Fruit fly (Drosophila melanogaster) whole organism, larva: Measurements from ENCODE around the gene CG3473.
A peak's percentile ranks its signal among the peaks of the same experiment; 100 is the strongest.

Experiments
- noc ChIP-seq: fragments of 200-800 bp; sonication (Bioruptor generic); optimal IDR thresholded peaks from 3 replicates; lab custom pipeline; 2019; ENCODE audit warnings: missing biosample characterization, mild to moderate bottlenecking, missing genetic modification characterization, moderate library complexity

CG3473 gene

DNA sequence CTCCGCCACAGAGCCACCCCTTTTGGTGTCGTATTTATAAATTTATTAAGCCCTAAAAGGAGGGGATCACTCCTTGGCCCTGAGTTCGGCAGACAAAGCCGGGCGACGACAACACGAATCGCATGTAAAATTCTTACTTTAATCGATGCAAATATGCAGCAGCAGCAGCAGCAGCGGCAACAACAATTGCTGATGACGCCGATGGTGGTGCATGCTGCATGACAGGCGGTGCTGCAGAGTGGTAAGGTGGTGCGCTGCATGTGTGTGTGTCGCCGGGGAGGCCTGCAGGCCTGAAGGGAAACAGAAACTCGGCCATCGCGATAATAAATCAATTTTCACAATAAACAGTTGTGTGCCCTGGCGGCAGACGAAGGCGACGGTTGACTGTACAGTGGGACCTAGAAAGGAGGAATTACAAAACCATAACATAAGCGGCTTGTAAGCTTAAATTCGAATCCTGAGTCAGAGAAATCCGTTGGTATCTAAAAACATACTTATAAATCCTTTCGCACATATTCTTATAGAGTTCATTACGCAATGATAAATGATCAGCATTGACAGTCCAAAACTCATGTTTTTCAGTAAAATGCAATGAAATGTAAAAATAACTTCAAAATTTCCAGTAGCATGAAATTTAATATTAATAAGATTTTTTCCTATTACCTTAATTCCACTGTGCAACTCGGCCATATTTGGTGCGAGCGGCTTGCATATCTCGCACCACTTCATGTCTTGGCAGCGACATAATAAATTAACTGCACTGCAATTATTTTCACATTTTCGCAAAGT is 8.3 kb upstream of the CG3473 start:
- TF ChIP-seq noc: no peak

DNA sequence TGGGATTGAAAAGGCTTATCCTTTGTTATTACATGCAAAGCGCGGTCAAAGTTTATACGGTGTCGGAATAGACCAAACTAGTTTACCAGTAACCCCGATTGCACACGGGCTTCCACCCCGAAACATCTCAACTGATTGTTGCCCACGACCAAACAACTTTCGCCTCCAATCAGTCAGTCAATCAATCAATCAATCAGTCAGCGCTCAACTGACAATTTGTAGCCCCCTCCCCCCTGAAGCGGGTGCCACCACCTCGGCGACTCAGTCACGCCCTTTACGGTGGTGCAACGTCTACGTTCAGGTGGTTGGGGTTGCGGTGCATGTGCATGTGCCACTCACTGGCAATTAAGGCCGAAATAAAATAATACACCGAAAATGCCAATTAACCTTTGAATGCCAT is 7.3 kb upstream of the CG3473 start:
- TF ChIP-seq noc: no peak

DNA sequence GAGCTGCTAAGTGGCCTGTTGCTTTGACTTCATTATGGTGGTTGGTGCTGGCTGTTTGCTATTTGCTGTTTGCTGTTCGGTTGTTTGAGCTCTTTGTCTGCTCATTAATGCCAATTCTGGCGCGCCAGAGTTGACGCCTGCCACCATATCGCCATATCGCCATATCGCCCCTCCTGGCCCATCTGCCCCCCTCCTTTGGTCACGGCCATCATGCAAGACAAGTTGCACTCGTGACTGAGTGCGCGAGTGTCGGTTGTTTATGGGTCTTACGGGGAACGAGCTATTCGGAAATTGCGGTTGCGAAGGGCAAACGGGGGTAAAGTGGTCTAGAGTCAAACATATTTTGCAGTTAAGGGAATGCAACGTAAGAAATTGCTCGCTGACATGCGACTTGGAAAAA is 6.6 kb upstream of the CG3473 start:
- no peak for TF ChIP-seq noc

DNA sequence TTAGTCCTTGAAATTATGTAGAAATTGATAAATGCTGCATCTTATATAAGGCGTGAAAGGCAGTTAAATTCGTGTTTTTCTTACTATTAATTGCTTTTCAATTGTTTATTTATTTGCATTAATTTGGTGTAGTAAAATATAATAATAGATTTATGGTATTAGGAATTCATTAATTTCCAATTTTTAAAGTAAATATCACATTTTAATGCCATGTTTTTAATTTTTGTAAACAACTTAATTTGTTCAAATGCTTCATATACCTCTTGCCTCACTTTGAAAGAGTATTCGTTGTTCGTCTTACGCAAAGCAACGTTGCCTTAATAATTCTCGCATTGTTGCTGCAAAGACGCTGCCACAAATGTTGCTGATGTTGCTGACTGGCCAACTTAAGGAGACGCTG is 5.8 kb upstream of the CG3473 start:
- no peak for TF ChIP-seq noc

DNA sequence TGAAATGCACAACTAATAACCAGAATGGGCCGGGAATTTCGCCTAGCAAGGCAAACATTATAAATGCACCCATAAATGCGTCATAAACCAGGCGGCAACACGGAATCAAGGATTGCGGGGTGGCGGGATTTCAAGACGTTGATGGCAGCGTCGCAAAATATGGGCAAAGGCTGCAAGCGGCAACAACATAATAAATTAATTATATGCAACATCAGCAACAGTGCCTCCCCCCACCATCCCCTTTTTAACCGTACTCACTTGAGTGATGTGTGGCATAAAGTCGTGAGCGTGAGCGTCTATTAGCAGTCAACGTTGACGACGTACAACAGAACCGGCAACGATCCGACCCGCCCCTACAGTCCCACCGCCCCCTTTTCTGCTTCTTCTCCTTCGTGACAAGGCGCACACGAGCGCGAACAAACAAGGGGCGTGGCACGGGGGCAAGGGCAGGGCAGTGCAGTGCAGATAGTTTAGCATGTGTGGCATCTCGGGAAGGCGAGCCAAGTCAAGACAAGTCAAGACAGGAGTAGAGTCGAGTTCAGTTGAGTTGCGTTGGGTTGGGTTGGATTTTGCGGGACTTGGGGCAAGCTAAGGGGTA is 5.1 kb upstream of the CG3473 start:
- TF ChIP-seq noc: no peak

DNA sequence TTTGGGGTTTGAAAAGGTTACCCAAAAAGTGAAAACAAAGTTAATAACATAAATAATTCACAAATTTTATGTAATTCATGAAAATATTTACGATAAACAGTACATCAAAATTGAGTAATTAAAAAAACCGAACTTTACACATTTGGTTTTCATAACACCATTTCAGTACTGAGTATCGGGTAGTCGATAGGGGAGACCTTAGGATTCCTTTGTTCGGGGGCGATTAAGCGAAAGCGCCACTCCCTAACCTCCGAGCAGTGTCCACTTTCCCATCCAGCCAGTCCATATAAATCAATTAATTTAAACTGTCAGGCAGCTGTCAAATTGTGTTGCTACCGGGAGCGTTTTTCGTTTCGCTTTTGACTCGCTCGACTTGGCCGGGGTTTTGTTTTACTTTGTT is 1.2 kb downstream of the CG3473 start:
- peak; percentile 42 for TF ChIP-seq noc

DNA sequence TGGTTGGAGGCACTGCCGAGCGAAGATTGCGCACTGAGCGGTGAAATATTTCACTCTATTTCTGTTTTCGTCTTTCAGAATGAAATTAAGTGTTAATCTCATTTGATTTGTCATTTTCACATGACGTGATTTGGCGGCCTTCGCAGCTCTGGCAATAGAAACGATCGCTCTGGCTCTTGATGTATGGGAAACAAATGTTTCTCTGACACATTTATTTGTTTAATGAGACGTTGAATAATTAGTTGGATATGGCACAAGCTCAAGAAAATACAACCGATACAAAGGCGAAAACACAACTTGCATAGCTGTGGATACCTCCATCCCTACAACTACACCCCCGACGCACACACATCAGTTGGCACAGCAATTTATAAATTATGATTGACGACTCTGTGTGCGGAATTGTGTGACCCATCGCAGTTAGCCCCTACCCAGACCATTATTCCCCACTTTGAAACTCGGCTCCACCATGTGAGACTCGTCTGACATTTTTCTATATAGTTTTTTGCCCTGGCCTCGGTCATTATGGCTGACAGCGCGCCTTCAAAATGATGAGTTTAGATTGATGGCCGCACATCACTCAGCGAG is 4.6 kb downstream of the CG3473 start:
- TF ChIP-seq noc: peak; percentile 58

DNA sequence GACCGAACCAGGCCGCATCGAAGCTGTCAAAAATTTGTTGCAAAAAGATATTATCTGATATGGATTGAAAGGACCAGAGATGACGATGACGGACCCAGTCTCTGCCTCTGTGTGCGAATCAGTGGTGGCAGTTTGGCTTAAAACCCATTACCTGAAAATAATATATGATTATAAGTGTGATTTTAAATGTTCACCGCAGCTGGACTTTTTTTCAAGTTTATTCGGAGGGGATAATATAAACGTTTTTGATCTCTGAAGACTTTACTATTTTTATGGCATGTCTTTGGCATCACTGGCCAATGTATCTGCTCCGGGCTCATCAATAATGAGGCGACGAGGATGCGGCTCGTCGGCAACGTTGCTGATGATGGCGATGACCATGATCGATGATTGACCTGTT is 5.8 kb downstream of the CG3473 start:
- TF ChIP-seq noc: no peak

DNA sequence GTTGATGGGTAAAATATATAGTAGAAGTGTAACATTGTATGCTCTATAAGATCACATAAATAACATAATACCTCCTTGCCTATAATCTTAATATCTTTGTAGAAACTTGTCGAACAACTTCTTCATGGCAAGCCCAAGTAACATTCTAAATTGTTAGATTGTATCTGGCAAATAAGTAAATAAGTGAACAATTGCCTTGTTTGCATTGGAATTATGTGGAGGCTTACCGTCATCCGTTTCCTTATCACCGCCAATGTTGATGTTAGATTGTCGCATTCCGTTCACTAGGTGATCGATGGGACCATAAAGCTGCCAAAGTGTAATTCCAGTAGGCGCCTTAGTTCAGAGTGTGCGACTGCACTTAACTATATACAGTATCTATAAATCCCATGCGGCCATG is 6.7 kb downstream of the CG3473 start:
- no peak for TF ChIP-seq noc

DNA sequence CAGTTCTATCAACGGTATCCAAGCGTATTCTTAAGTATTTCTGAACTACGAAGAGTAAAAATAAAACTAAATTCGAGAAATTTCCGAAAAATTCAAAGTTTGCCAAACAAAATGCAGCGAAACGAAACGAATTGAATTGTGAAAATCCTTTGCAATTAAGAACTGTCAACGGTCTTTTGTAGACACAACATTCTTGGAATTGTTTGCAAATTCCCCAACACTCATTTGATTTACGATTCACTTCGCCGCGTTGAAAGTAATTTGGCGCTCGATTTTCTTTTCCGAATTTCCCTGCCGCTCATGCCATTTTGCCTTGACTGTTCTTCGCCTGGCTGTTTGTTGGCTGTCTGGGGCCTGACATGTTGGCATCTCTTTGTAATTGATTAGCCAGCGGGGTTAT is 7.3 kb downstream of the CG3473 start:
- no peak for TF ChIP-seq noc

DNA sequence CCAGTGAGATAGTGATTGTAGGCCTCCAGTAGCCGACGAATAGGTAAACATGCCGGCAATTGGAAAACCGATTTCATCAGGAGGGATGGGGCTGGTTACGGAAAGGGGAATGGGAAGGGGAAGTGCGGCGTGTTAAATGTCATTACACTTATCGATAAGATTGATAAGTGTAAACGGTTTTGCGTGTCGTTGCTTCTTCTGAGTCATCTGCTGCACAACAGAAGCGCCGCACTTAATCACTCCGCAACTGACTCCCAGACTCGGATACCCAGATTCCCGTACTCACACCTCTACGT is 9.0 kb downstream of the CG3473 start:
- no peak for TF ChIP-seq noc

DNA sequence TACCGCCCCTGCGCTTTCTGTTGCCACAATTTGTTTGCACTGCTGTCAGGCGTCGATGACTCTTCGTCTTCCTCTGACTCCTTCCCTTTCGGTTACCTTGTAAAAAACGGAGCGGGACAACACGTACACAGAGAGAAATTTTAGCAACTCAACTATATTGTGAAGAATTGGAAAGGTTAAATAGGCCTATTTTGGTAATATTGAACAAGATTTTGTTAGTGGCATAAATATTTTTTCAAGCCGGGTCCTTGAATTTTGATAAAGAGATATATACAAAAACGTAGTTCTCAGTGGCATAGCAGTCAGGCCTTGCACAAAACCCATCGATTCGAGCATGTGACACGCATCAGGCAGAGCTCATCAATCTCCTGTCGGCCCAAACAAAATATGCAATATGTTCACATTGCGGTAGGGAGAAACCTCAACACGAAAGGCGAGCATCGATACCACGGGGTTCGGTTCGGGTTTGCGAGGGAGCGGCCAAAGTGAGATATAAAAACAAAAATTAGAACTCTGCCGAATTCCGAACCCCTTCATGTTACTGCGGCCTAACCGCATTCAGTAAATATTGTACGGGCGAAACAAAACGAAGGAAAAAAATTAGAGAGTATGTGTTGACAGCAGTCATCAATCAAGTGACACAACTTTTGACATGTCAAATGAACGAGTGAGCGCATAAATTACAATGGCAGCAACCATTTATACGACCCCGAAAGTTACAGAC is 9.5 kb downstream of the CG3473 start:
- no peak for TF ChIP-seq noc

DNA sequence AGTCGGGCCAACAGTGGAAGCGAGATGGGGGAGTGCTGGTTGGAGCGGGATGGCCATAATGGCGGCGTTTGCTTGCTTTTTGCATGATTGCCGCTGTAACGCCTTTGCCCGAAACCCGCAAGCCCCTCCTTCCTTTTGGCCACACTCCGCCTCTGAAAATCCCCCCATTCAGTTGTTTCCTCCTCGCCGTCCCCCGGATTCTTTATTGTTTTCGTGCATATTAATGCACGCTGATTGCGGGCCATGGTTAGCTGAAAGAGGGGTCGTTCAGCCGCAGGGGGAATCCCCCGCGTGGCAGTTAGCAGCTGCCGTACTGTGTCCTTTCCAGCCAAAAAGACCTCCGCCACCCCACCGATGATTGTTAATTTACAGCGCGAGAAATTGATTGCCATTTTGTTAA is 10.7 kb downstream of the CG3473 start:
- TF ChIP-seq noc: no peak

DNA sequence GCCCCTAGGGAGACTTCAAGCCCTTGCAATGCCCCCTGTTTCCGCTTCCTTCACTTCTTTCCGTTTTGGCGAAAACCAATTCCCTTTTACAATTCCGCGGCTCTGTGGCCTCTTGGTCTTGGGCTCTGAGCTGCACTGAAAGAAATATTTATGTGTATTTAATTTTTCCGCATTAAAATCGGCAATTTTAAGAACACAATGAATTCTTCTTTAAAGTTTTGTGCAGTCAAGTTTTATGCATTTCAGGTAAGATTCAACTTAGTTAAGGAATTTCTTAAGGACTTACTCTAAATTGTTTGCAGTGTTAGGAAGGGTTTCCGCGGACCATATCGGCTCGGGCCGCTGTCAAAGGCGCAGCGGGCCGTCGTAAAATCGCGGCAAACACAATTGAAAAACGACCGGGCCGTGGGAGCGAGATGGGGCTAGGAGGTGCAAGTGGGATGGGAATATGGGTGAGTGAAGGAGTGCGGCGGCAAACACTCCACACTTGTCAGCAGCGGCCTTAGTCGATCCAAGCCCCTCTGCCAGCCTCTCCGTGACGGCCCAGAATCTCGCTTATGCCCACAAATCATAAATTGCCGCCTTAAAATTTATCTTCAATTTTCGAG is 11.3 kb downstream of the CG3473 start:
- no peak for TF ChIP-seq noc

DNA sequence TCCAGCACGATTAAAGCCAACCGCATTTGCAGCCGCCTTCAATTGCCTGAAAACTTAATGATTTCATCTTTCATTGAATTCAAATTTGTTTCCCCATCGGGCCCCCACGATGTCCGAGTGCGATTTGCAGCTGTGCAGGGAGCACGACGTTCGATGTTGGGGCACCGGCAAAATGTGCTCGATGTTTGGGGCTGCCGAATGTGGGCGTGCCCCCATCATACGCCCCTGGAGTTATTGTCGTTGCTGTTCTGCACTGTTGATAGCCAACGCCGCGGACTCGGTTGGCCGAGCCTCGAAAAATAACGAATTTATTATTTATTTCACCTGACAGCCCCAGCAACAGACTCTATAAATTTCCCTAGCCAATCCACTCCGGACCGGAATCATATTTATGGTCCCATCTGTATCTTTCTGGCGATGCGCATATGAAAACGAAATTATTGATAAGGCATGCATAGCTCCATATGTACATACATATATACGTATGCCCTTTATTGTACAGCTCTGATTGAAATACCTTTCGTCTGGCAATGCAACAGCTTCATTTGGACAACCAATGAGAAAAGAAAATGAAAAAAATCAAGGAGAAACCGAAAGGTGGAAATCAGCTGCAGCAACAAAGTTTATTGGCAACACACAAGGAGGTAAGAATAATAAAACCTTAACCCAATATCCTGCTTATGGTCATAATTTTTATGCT is 12.7 kb downstream of the CG3473 start:
- TF ChIP-seq noc: no peak

DNA sequence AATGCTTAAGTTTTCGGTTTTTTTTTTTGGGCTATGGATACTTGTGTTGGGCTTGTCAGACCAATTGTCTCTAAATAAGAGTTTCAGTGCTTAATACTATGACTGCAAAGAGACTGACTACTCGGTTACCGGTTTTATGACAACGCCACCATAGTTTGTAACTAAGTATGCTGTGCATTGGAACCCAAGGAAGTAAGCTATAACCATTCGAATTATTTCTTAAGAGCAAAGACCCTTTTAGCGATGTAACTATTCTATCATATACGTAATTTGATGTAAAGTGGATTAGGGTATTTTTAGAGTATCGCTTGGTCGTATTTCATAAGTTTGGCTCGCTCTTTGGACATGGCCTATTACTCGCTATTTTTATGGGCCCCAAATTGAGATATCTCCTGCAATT is 14.5 kb downstream of the CG3473 start, which contains the start of gene CG4218:
TSS of gene CG4218 (minus strand) at position 101 of the 400 bp plus-strand sequence.
- TF ChIP-seq noc: no peak
